Fruit fly (Drosophila melanogaster) S2 (cell line): ENCODE data around the gene CG9609.

Experiments used
- CG8478 ChIP-seq: fragments of >200 bp; optimal IDR thresholded peaks from 2 replicates; lab custom pipeline; 2018
- CTCF ChIP-seq, 2 experiments: fragments of >200 bp; optimal IDR thresholded peaks; 2 replicates each; lab custom pipeline; 2018

- TF ChIP-seq CG8478 (lab: Kevin White, UChicago) (no peak), CTCF (optimal IDR thresholded peaks at IDR 0.05; lab: Kevin White, UChicago) (no peak)
Measured at dm6 chrX:16764955-16765354, 21.9 kb downstream of the CG9609 start.
